Worm (Caenorhabditis elegans): Measurements from ENCODE around the gene T19B10.5.
A peak's percentile ranks its signal among the peaks of the same experiment; 100 is the strongest.

- no peak for TF ChIP-seq daf-12 (tag; optimal IDR thresholded peaks at IDR 0.05)
- TF ChIP-seq nhr-43 (tag; optimal IDR thresholded peaks at IDR 0.05; ENCODE audit: poor library complexity, severe bottlenecking): peak; percentile 14
- TF ChIP-seq fkh-2 (tag; optimal IDR thresholded peaks at IDR 0.05): no peak
- TF ChIP-seq nhr-12 (tag; optimal IDR thresholded peaks at IDR 0.05): no peak
- no peak for TF ChIP-seq skn-1 (tag; optimal IDR thresholded peaks at IDR 0.05)
- TF ChIP-seq aly-2 (tag; optimal IDR thresholded peaks at IDR 0.05): no peak
- no peak for TF ChIP-seq pqm-1 (tag; optimal IDR thresholded peaks at IDR 0.05)
- no peak for TF ChIP-seq unc-62 (GFP tag; optimal IDR thresholded peaks at IDR 0.05)
- no peak for TF ChIP-seq ama-1 (optimal IDR thresholded peaks at IDR 0.05)
Measured at ce11 chrV:11199497-11199896, 35.0 kb upstream of the T19B10.5 start.

Measured in whole organism, L3 larva.